Fruit fly (Drosophila melanogaster): Measurements from ENCODE around the gene CG13365.

DNA sequence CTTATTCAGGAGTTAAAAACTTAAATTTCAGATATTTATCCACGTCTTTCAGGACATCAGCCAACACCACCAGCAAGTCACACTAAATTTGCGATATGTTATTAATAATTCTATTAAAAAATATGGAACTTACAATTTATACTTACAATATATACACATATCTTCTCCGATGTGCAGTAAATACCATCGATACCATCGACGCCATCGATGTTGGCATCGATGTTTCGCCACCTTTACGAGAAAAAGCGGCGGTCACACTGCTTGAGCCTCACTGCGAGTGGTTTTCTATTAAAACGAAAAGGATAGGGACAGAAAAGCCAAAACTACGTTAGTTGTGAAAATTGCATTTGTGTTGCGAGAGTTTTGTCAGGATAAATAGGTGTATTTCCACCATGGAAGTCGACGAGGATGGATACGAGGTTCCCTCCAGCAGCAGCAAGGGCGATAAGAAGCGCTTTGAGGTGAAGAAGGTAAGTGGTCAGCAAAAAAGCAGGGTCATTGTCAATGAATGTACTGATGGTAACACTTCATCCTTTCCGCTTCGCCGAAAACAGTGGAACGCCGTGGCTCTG, 26.1 kb upstream of the CG13365 start, which contains the start of gene Roc1a:
- TF ChIP-seq Sin3A (optimal IDR thresholded peaks at IDR 0.05) (no peak), h (optimal IDR thresholded peaks at IDR 0.05) (no peak), Myc (optimal IDR thresholded peaks at IDR 0.05) (no peak), ttk (optimal IDR thresholded peaks at IDR 0.05) (no peak), psq (optimal IDR thresholded peaks at IDR 0.05) (no peak), insv (optimal IDR thresholded peaks at IDR 0.05) (no peak)
